Worm (Caenorhabditis elegans) whole organism, L2 larva: ENCODE measurements around the gene zig-2.

Experiments used
- alr-1 ChIP-seq: fragments of 150-350 bp; optimal IDR thresholded peaks from 2 replicates; lab custom pipeline; 2014; ENCODE audit warnings: missing biosample characterization, missing genetic modification characterization
- ama-1 ChIP-seq: fragments of 150-350 bp; optimal IDR thresholded peaks from 2 replicates; lab custom pipeline; 2018; ENCODE audit warnings: inconsistent platforms
- fos-1 ChIP-seq: fragments of 150-350 bp; optimal IDR thresholded peaks from 2 replicates; lab custom pipeline; 2014; ENCODE audit warnings: missing biosample characterization, missing genetic modification characterization
- nhr-25 ChIP-seq: fragments of 150-350 bp; sonication (generic microtip); optimal IDR thresholded peaks from 3 replicates; lab custom pipeline; 2014; ENCODE audit warnings: missing biosample characterization, missing genetic modification characterization

- TF ChIP-seq ama-1 (lab: Kevin White, UChicago), result no peak
- no peak for TF ChIP-seq nhr-25 (tag; lab: Kevin White, UChicago)
- TF ChIP-seq fos-1, result no peak
- no peak for TF ChIP-seq alr-1
Measured at ce11 chrX:12323439-12323838, 17.8 kb downstream of the zig-2 start, which contains the start of gene srd-40.
